Fruit fly (Drosophila melanogaster): ENCODE measurements around the gene Pex23.
A peak's percentile ranks its signal among the peaks of the same experiment; 100 is the strongest.

Pex23 gene

DNA sequence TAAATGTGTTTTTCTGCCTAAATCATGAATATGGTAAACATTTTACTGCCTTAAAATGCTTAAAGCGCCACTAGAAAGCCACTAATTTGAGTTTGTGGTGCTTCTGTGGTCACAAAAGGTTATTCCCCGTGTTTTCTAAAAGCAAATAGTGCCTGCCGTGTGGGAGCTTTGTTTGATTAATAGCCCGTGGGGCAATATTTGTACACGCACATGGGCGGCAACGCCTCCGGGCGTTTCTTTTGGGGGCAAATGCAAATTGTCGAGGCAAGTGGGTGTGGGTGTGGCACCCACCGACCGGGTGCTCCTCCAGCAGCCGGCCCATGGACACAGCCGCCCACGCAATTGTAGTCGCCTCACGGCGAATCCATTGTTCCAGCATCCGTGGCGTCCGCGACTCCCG is 26.1 kb downstream of the Pex23 start (continued):
- TF ChIP-seq zfh2 (GFP tag; optimal IDR thresholded peaks at IDR 0.05), result no peak
- TF ChIP-seq pum (GFP tag; optimal IDR thresholded peaks at IDR 0.05), result no peak
- peak; percentile 2 for TF ChIP-seq CG6254 (GFP tag; optimal IDR thresholded peaks at IDR 0.05)
- TF ChIP-seq CG14965 (GFP tag; optimal IDR thresholded peaks at IDR 0.05; ENCODE audit: borderline replicate concordance), result no peak
- no peak for TF ChIP-seq Tbp (GFP tag; optimal IDR thresholded peaks at IDR 0.05)
- no peak for TF ChIP-seq corto (GFP tag; optimal IDR thresholded peaks at IDR 0.05)
- TF ChIP-seq tio (GFP tag; optimal IDR thresholded peaks at IDR 0.05), result no peak
- no peak for TF ChIP-seq HLHmδ (GFP tag; optimal IDR thresholded peaks at IDR 0.05)
- no peak for TF ChIP-seq hbn (GFP tag; IDR thresholded peaks at IDR 0.05; ENCODE audit: partially characterized antibody)
- no peak for TF ChIP-seq CG4707 (GFP tag; optimal IDR thresholded peaks at IDR 0.05)
- peak in 1 of 2 experiments; percentile 9 for TF ChIP-seq chif (GFP tag; optimal IDR thresholded peaks at IDR 0.05)
- TF ChIP-seq CG10959 (GFP tag; IDR thresholded peaks at IDR 0.05), result no peak
- peak; percentile 77 for TF ChIP-seq ATbp (GFP tag; optimal IDR thresholded peaks at IDR 0.05)
- TF ChIP-seq CG6683 (GFP tag; optimal IDR thresholded peaks at IDR 0.05), result no peak
- no peak for TF ChIP-seq CG15269 (tag; optimal IDR thresholded peaks at IDR 0.05)
- TF ChIP-seq Xrp1 (GFP tag; IDR thresholded peaks at IDR 0.05), result peak; percentile 46
- TF ChIP-seq ttk (GFP tag; IDR thresholded peaks at IDR 0.05), result no peak
- no peak for TF ChIP-seq CG2116 (GFP tag; optimal IDR thresholded peaks at IDR 0.05)
- peak; percentile 35 for TF ChIP-seq HHEX (GFP tag; optimal IDR thresholded peaks at IDR 0.05)
- TF ChIP-seq CG13287 (GFP tag; IDR thresholded peaks at IDR 0.05; ENCODE audit: partially characterized antibody), result no peak
- no peak for TF ChIP-seq dm (GFP tag; optimal IDR thresholded peaks at IDR 0.05)
- no peak for TF ChIP-seq sqz (GFP tag; optimal IDR thresholded peaks at IDR 0.05)
- TF ChIP-seq CG6813 (GFP tag; optimal IDR thresholded peaks at IDR 0.05), result peak; percentile 18
- TF ChIP-seq CG31388 (GFP tag; optimal IDR thresholded peaks at IDR 0.05), result no peak
- 0 out of 3 replicates have a peak, but pooled peaks have one; percentile 55 for TF ChIP-seq sr (GFP tag; IDR thresholded peaks at IDR 0.05)
- TF ChIP-seq Hmx (GFP tag; optimal IDR thresholded peaks at IDR 0.05), result no peak
- TF ChIP-seq CG6175 (GFP tag; IDR thresholded peaks at IDR 0.05), result no peak
- peak; percentile 20 for TF ChIP-seq CG18599 (GFP tag; optimal IDR thresholded peaks at IDR 0.05)
- no peak for TF ChIP-seq CG14710 (tag; optimal IDR thresholded peaks at IDR 0.05)
- peak; percentile 22; the same call in 1 of the 2 replicates for TF ChIP-seq ara (GFP tag; IDR thresholded peaks at IDR 0.05)
- 0 out of 2 replicates have a peak, but pooled peaks have one; percentile 17 for TF ChIP-seq CG11696 (GFP tag; IDR thresholded peaks at IDR 0.05)
- TF ChIP-seq CG6272 (GFP tag; IDR thresholded peaks at IDR 0.05), result no peak
- no peak for TF ChIP-seq CG14667 (GFP tag; IDR thresholded peaks at IDR 0.05)
- TF ChIP-seq Awh (GFP tag; IDR thresholded peaks at IDR 0.05), result 0 out of 2 replicates have a peak, but pooled peaks have one; percentile 24
- no peak for TF ChIP-seq Hmr (GFP tag; optimal IDR thresholded peaks at IDR 0.05)
- peak; percentile 52 for TF ChIP-seq Nf-YA (GFP tag; IDR thresholded peaks at IDR 0.05)
- TF ChIP-seq CG3407 (GFP tag; optimal IDR thresholded peaks at IDR 0.05), result peak; percentile 51
- no peak for TF ChIP-seq CG8359 (GFP tag; optimal IDR thresholded peaks at IDR 0.05; ENCODE audit: borderline replicate concordance)
- TF ChIP-seq CG10565 (GFP tag; optimal IDR thresholded peaks at IDR 0.05), result no peak
- no peak for TF ChIP-seq Ptx1 (GFP tag; IDR thresholded peaks at IDR 0.05)
- no peak for TF ChIP-seq cg (GFP tag; optimal IDR thresholded peaks at IDR 0.05)
- TF ChIP-seq sob (GFP tag; IDR thresholded peaks at IDR 0.05), result no peak; the same call in 1 of the 2 replicates
- TF ChIP-seq salm (tag; optimal IDR thresholded peaks at IDR 0.05), result no peak
- TF ChIP-seq lab (GFP tag; optimal IDR thresholded peaks at IDR 0.05), result peak; percentile 49
- TF ChIP-seq ken (GFP tag; IDR thresholded peaks at IDR 0.05), result peak; percentile 52; the same call in 1 of the 3 replicates
- TF ChIP-seq MTF-1 (GFP tag; optimal IDR thresholded peaks at IDR 0.05; ENCODE audit: borderline replicate concordance), result peak; percentile 10
- TF ChIP-seq ac (GFP tag; optimal IDR thresholded peaks at IDR 0.05), result no peak
- no peak for TF ChIP-seq knrl (GFP tag; IDR thresholded peaks at IDR 0.05; ENCODE audit: partially characterized antibody)
- no peak for TF ChIP-seq HLH54F (GFP tag; optimal IDR thresholded peaks at IDR 0.05)
- TF ChIP-seq PHDP (tag; optimal IDR thresholded peaks at IDR 0.05), result no peak
